Fruit fly (Drosophila melanogaster) whole organism, embryonic: Measurements from ENCODE around the gene Noa36.

Experiments
- Adf1 ChIP-seq: fragments of 200-800 bp; sonication (Bioruptor generic); IDR thresholded peaks from 2 replicates; pipeline ENCODE4 v1.3.6; 2022; ENCODE audit warnings: missing biosample characterization, missing genetic modification characterization
- B-H1 ChIP-seq: fragments of 200-800 bp; sonication (Bioruptor generic); IDR thresholded peaks from 3 replicates; pipeline ENCODE4 v1.3.6; 2022; ENCODE audit warnings: missing biosample characterization, missing genetic modification characterization
- CG10147 ChIP-seq: fragments of 200-800 bp; sonication (Bioruptor generic); optimal IDR thresholded peaks from 2 replicates; lab custom pipeline; 2019; ENCODE audit warnings: missing biosample characterization, mild to moderate bottlenecking, missing genetic modification characterization, moderate library complexity
- CG10209 ChIP-seq: fragments of 200-800 bp; sonication (Bioruptor generic); optimal IDR thresholded peaks from 3 replicates; lab custom pipeline; 2017; ENCODE audit warnings: missing biosample characterization, mild to moderate bottlenecking, missing genetic modification characterization, missing genetic modification reagents
- CG14965 ChIP-seq: fragments of 200-800 bp; sonication (Bioruptor generic); optimal IDR thresholded peaks from 2 replicates; lab custom pipeline; 2016; ENCODE audit warnings: missing biosample characterization, missing genetic modification characterization, borderline replicate concordance
- CG17385 ChIP-seq: fragments of 200-800 bp; sonication (Bioruptor generic); optimal IDR thresholded peaks from 3 replicates; lab custom pipeline; 2018; ENCODE audit warnings: missing biosample characterization, mild to moderate bottlenecking, missing genetic modification characterization
- CG18011 ChIP-seq: fragments of 200-800 bp; sonication (Bioruptor generic); optimal IDR thresholded peaks from 2 replicates; lab custom pipeline; 2017; ENCODE audit warnings: missing biosample characterization, missing genetic modification characterization, mild to moderate bottlenecking, moderate library complexity, missing genotype
- CG1832 ChIP-seq: fragments of 200-800 bp; sonication (Bioruptor generic); optimal IDR thresholded peaks from 2 replicates; lab custom pipeline; 2017; ENCODE audit warnings: missing biosample characterization, mild to moderate bottlenecking, missing genetic modification characterization, inconsistent platforms
- CG18764 ChIP-seq: fragments of 200-800 bp; sonication (Bioruptor generic); optimal IDR thresholded peaks from 3 replicates; lab custom pipeline; 2016; ENCODE audit warnings: missing biosample characterization, missing genetic modification characterization
- CG2202 ChIP-seq: fragments of 200-800 bp; sonication (Bioruptor generic); optimal IDR thresholded peaks from 2 replicates; lab custom pipeline; 2018; ENCODE audit warnings: missing biosample characterization, mild to moderate bottlenecking, missing genetic modification characterization
- CG2889 ChIP-seq: fragments of 200-800 bp; sonication (Bioruptor generic); IDR thresholded peaks from 3 replicates; pipeline ENCODE4 v1.3.6; 2022; ENCODE audit warnings: missing biosample characterization, missing genetic modification characterization
- CG31365 ChIP-seq: fragments of 200-800 bp; sonication (Bioruptor generic); optimal IDR thresholded peaks from 2 replicates; lab custom pipeline; 2018; ENCODE audit warnings: missing biosample characterization, mild to moderate bottlenecking, missing genetic modification characterization
- CG31441 ChIP-seq: fragments of 200-800 bp; sonication (Bioruptor generic); IDR thresholded peaks from 2 replicates; pipeline ENCODE4 v1.3.6; 2022; ENCODE audit warnings: missing biosample characterization, missing genetic modification characterization
- CG32767 ChIP-seq: fragments of 200-800 bp; sonication (Bioruptor generic); IDR thresholded peaks from 2 replicates; pipeline ENCODE4 v1.3.6; 2022; ENCODE audit warnings: missing biosample characterization, missing genetic modification characterization
- CG32772 ChIP-seq: fragments of 200-800 bp; sonication (Bioruptor generic); IDR thresholded peaks from 2 replicates; pipeline ENCODE4 v1.3.6; 2022; ENCODE audit warnings: missing biosample characterization, missing genetic modification characterization
- CG34224 ChIP-seq: fragments of 200-800 bp; sonication (Bioruptor generic); IDR thresholded peaks from 3 replicates; pipeline ENCODE4 v1.3.6; 2022; ENCODE audit warnings: missing biosample characterization, missing genetic modification characterization; ENCODE audit not compliant: partially characterized antibody
- CG3726 ChIP-seq: fragments of 200-800 bp; sonication (Bioruptor generic); IDR thresholded peaks from 3 replicates; pipeline ENCODE4, ENCODE4 v1.3.6; 2022; ENCODE audit warnings: missing biosample characterization, missing genetic modification characterization
- CG3995 ChIP-seq: fragments of 200-800 bp; sonication (Bioruptor generic); optimal IDR thresholded peaks from 3 replicates; lab custom pipeline; 2016; ENCODE audit warnings: missing biosample characterization, missing genetic modification characterization
- CG4854 ChIP-seq: fragments of 200-800 bp; sonication (Bioruptor generic); optimal IDR thresholded peaks from 2 replicates; lab custom pipeline; 2016; ENCODE audit warnings: missing biosample characterization, missing genetic modification characterization, inconsistent platforms
- CG6654 ChIP-seq: fragments of 200-800 bp; sonication (Bioruptor generic); optimal IDR thresholded peaks from 2 replicates; lab custom pipeline; 2017; ENCODE audit warnings: missing biosample characterization, mild to moderate bottlenecking, missing genetic modification characterization
- CG8388 ChIP-seq: fragments of 200-800 bp; sonication (Bioruptor generic); optimal IDR thresholded peaks from 2 replicates; lab custom pipeline; 2019; ENCODE audit warnings: missing biosample characterization, mild to moderate bottlenecking, missing genetic modification characterization, moderate library complexity
- CTCF ChIP-seq: fragments of 200-800 bp; sonication (Bioruptor generic); optimal IDR thresholded peaks from 2 replicates; lab custom pipeline; 2017; ENCODE audit warnings: missing biosample characterization, mild to moderate bottlenecking, missing genetic modification characterization, moderate library complexity
- CkIIα-i1 ChIP-seq: fragments of 200-800 bp; sonication (Bioruptor generic); IDR thresholded peaks from 2 replicates; pipeline ENCODE4 v1.3.6; 2022; ENCODE audit warnings: missing biosample characterization, missing genetic modification characterization
- CoRest ChIP-seq: fragments of 200-800 bp; sonication (Bioruptor generic); optimal IDR thresholded peaks from 3 replicates; lab custom pipeline; 2018; ENCODE audit warnings: missing biosample characterization, mild to moderate bottlenecking, missing genetic modification characterization, moderate library complexity
- Dll ChIP-seq: fragments of 200-800 bp; sonication (Bioruptor generic); IDR thresholded peaks from 4 replicates; pipeline ENCODE4 v1.3.6; 2022; ENCODE audit warnings: missing biosample characterization, missing genetic modification characterization; ENCODE audit not compliant: partially characterized antibody
- Scr ChIP-seq: fragments of 200-800 bp; sonication (Bioruptor generic); IDR thresholded peaks from 2 replicates; pipeline ENCODE4 v1.3.6; 2022; ENCODE audit warnings: missing biosample characterization, missing genetic modification characterization; ENCODE audit not compliant: partially characterized antibody
- Six4 ChIP-seq: fragments of 200-800 bp; sonication (Bioruptor generic); optimal IDR thresholded peaks from 2 replicates; lab custom pipeline; 2016; ENCODE audit warnings: missing biosample characterization, missing genetic modification characterization
- Stat92E ChIP-seq, 3 experiments: fragments of >200 bp in 2 of 3; fragments of 200-800 bp in 1 of 3; sonication (Bioruptor generic) in 1 of 3; optimal IDR thresholded peaks; 2 replicates each; lab custom pipeline; 2017 to 2019; ENCODE audit warnings: missing biosample characterization in 3 of 3, missing genetic modification characterization in 3 of 3, mild to moderate bottlenecking in 1 of 3, moderate library complexity in 1 of 3
- TFAM ChIP-seq: fragments of 200-800 bp; sonication (Bioruptor generic); optimal IDR thresholded peaks from 2 replicates; lab custom pipeline; 2017; ENCODE audit warnings: missing biosample characterization, missing genetic modification characterization, inconsistent platforms
- Tbp ChIP-seq: fragments of >200 bp; optimal IDR thresholded peaks from 2 replicates; lab custom pipeline; 2018; ENCODE audit warnings: missing biosample characterization, missing genetic modification characterization
- ara ChIP-seq: fragments of 200-800 bp; sonication (Bioruptor generic); IDR thresholded peaks from 2 replicates; pipeline ENCODE4 v1.3.6; 2022; ENCODE audit warnings: missing biosample characterization, missing genetic modification characterization
- chm ChIP-seq: fragments of 200-800 bp; sonication (Bioruptor generic); IDR thresholded peaks from 2 replicates; pipeline ENCODE4 v1.3.6; 2022; ENCODE audit warnings: missing biosample characterization, missing genetic modification characterization
- crol ChIP-seq: fragments of 200-800 bp; sonication (Bioruptor generic); IDR thresholded peaks from 2 replicates; pipeline ENCODE4 v1.3.6; 2022; ENCODE audit warnings: missing biosample characterization, missing genetic modification characterization
- crp ChIP-seq, 2 experiments: fragments of 200-800 bp; sonication (Bioruptor generic); optimal IDR thresholded peaks; 2 replicates in 1 of 2; 3 replicates in 1 of 2; lab custom pipeline; 2017; ENCODE audit warnings: missing biosample characterization in 2 of 2, missing genetic modification characterization in 2 of 2, mild to moderate bottlenecking in 1 of 2, moderate library complexity in 1 of 2
- dpn ChIP-seq, 2 experiments: fragments of 200-800 bp; sonication (Bioruptor generic); optimal IDR thresholded peaks; 3 replicates each; lab custom pipeline; 2016; ENCODE audit warnings: missing biosample characterization in 2 of 2, missing genetic modification characterization in 2 of 2
- eve ChIP-seq, 2 experiments: fragments of >200 bp; optimal IDR thresholded peaks; 2 replicates each; lab custom pipeline; 2017; ENCODE audit warnings: missing biosample characterization in 2 of 2, missing genetic modification characterization in 2 of 2
- ewg ChIP-seq: fragments of 200-800 bp; sonication (Bioruptor generic); optimal IDR thresholded peaks from 3 replicates; lab custom pipeline; 2017; ENCODE audit warnings: mild to moderate bottlenecking, missing biosample characterization, missing genetic modification reagents, missing genetic modification characterization
- fd102C ChIP-seq: fragments of 200-800 bp; sonication (Bioruptor generic); optimal IDR thresholded peaks from 2 replicates; lab custom pipeline; 2018; ENCODE audit warnings: missing biosample characterization, mild to moderate bottlenecking, missing genetic modification characterization, moderate library complexity
- gce ChIP-seq: fragments of 200-800 bp; sonication (Bioruptor generic); IDR thresholded peaks from 3 replicates; pipeline ENCODE4 v1.3.6; 2022; ENCODE audit warnings: missing biosample characterization, missing genetic modification characterization
- lmd ChIP-seq: fragments of 200-800 bp; sonication (Bioruptor generic); IDR thresholded peaks from 2 replicates; pipeline ENCODE4 v1.3.6; 2022; ENCODE audit warnings: missing biosample characterization, missing genetic modification characterization
- mirr ChIP-seq: fragments of 200-800 bp; sonication (Bioruptor generic); optimal IDR thresholded peaks from 3 replicates; lab custom pipeline; 2018; ENCODE audit warnings: missing biosample characterization, mild to moderate bottlenecking, missing genetic modification characterization
- nerfin-1 ChIP-seq: fragments of 200-800 bp; sonication (Bioruptor generic); optimal IDR thresholded peaks from 3 replicates; lab custom pipeline; 2019; ENCODE audit warnings: missing biosample characterization, mild to moderate bottlenecking, missing genetic modification characterization, moderate library complexity
- p53 ChIP-seq: fragments of 200-800 bp; sonication (Bioruptor generic); optimal IDR thresholded peaks from 2 replicates; lab custom pipeline; 2016; ENCODE audit warnings: missing biosample characterization, missing genetic modification characterization
- pb ChIP-seq: fragments of 200-800 bp; sonication (Bioruptor generic); optimal IDR thresholded peaks from 3 replicates; lab custom pipeline; 2016; ENCODE audit warnings: missing biosample characterization, missing genetic modification characterization
- psq ChIP-seq: fragments of 200-800 bp; sonication (Bioruptor generic); optimal IDR thresholded peaks from 2 replicates; lab custom pipeline; 2017; ENCODE audit warnings: missing biosample characterization, missing genetic modification characterization
- repo ChIP-seq: fragments of 200-800 bp; sonication (Bioruptor generic); optimal IDR thresholded peaks from 2 replicates; lab custom pipeline; 2016; ENCODE audit warnings: missing biosample characterization, missing genetic modification characterization
- run ChIP-seq: fragments of 200-800 bp; sonication (Bioruptor generic); optimal IDR thresholded peaks from 3 replicates; lab custom pipeline; 2018; ENCODE audit warnings: missing biosample characterization, mild to moderate bottlenecking, missing genetic modification characterization
- sima ChIP-seq: fragments of 200-800 bp; sonication (Bioruptor generic); optimal IDR thresholded peaks from 2 replicates; lab custom pipeline; 2016; ENCODE audit warnings: missing biosample characterization, missing genetic modification characterization
- ssp ChIP-seq: fragments of 200-800 bp; sonication (Bioruptor generic); IDR thresholded peaks from 2 replicates; pipeline ENCODE4 v1.3.6; 2022; ENCODE audit warnings: missing biosample characterization, missing genetic modification characterization
- tin ChIP-seq: fragments of 200-800 bp; sonication (Bioruptor generic); optimal IDR thresholded peaks from 3 replicates; lab custom pipeline; 2016; ENCODE audit warnings: missing biosample characterization, missing genetic modification characterization
- wdn ChIP-seq: fragments of 200-800 bp; sonication (Bioruptor generic); IDR thresholded peaks from 2 replicates; pipeline ENCODE4 v1.3.6; 2022; ENCODE audit warnings: missing biosample characterization, missing genetic modification characterization

Noa36 gene

dm6 chr3R:28600144-28600792 is 1.2 kb upstream of the Noa36 start (continued):
- no peak for TF ChIP-seq CG2889 (GFP tag; lab: Robert Waterston, UW)
- TF ChIP-seq CTCF (GFP tag; lab: Kevin White, UChicago) = no peak
- TF ChIP-seq repo (GFP tag; lab: Kevin White, UChicago) = no peak
- no peak for TF ChIP-seq Stat92E (GFP tag; optimal IDR thresholded peaks at IDR 0.05; lab: Kevin White, UChicago)
- TF ChIP-seq Tbp (GFP tag; lab: Kevin White, UChicago) = peak; percentile 58
- no peak for TF ChIP-seq crp (GFP tag; optimal IDR thresholded peaks at IDR 0.05; lab: Kevin White, UChicago)
- peak; percentile 12 for TF ChIP-seq p53 (GFP tag; lab: Kevin White, UChicago)
- TF ChIP-seq wdn (GFP tag; lab: Robert Waterston, UW) = no peak
- TF ChIP-seq chm (GFP tag; lab: Robert Waterston, UW) = peak; percentile 60
- TF ChIP-seq Dll (GFP tag; lab: Robert Waterston, UW) = peak; percentile 28; the same call in 1 of the 4 replicates
- TF ChIP-seq crol (GFP tag; lab: Robert Waterston, UW) = no peak
- no peak for TF ChIP-seq CG8388 (GFP tag; lab: Kevin White, UChicago)
- TF ChIP-seq psq (GFP tag; lab: Kevin White, UChicago) = no peak
- no peak for TF ChIP-seq Six4 (GFP tag; lab: Kevin White, UChicago)
- TF ChIP-seq CG31365 (tag; lab: Kevin White, UChicago) = no peak
- no peak for TF ChIP-seq CG4854 (GFP tag; lab: Kevin White, UChicago)
- no peak for TF ChIP-seq pb
- TF ChIP-seq CG14965 = no peak
- TF ChIP-seq gce (GFP tag; lab: Robert Waterston, UW) = no peak
- no peak for TF ChIP-seq CkIIα-i1 (GFP tag; lab: Robert Waterston, UW)
- 0 out of 2 replicates have a peak, but pooled peaks have one; percentile 16 for TF ChIP-seq ssp (GFP tag; lab: Robert Waterston, UW)
- no peak for TF ChIP-seq fd102C (GFP tag; lab: Kevin White, UChicago)
- TF ChIP-seq CG31441 (GFP tag; lab: Robert Waterston, UW) = no peak
- peak; percentile 16 for TF ChIP-seq CG10147
- no peak for TF ChIP-seq CG3726
- no peak for TF ChIP-seq lmd (GFP tag; lab: Robert Waterston, UW)
- no peak for TF ChIP-seq ewg (GFP tag; lab: Kevin White, UChicago)
- no peak for TF ChIP-seq CG10209
- TF ChIP-seq CG2202 (tag; lab: Kevin White, UChicago) = no peak
- no peak for TF ChIP-seq sima
- TF ChIP-seq CG18764 = peak; percentile 18
- no peak for TF ChIP-seq dpn (GFP tag; optimal IDR thresholded peaks at IDR 0.05; lab: Kevin White, UChicago)
- TF ChIP-seq CoRest (tag; lab: Kevin White, UChicago) = no peak
- peak; percentile 58 for TF ChIP-seq nerfin-1 (tag; lab: Kevin White, UChicago)
- no peak for TF ChIP-seq CG18011 (GFP tag; lab: Kevin White, UChicago)
- no peak for TF ChIP-seq Adf1
- no peak for TF ChIP-seq tin
- no peak for TF ChIP-seq CG1832 (GFP tag; lab: Kevin White, UChicago)
- no peak for TF ChIP-seq mirr (GFP tag; lab: Kevin White, UChicago)
- TF ChIP-seq CG32767 (GFP tag; lab: Robert Waterston, UW) = 0 out of 2 replicates have a peak, but pooled peaks have one; percentile 21
- no peak for TF ChIP-seq eve (GFP tag; optimal IDR thresholded peaks at IDR 0.05; lab: Kevin White, UChicago)
- no peak for TF ChIP-seq CG6654 (GFP tag; lab: Kevin White, UChicago)
- TF ChIP-seq run = no peak
- TF ChIP-seq B-H1 (GFP tag; lab: Robert Waterston, UW) = no peak
- TF ChIP-seq CG17385 (GFP tag; lab: Kevin White, UChicago) = no peak
- TF ChIP-seq ara (GFP tag; lab: Robert Waterston, UW) = no peak
- peak; percentile 41; the same call in 1 of the 2 replicates for TF ChIP-seq Scr (GFP tag; lab: Robert Waterston, UW)
- TF ChIP-seq CG34224 = peak; percentile 34; the same call in 2 of the 3 replicates
- no peak for TF ChIP-seq TFAM (GFP tag; lab: Kevin White, UChicago)
- no peak for TF ChIP-seq CG32772 (GFP tag; lab: Robert Waterston, UW)
- TF ChIP-seq CG3995 (GFP tag; lab: Kevin White, UChicago) = peak; percentile 78
